Fruit fly (Drosophila melanogaster) whole organism, embryonic: ENCODE measurements around the gene CG42699.

Source experiments
- Bdp1 ChIP-seq: fragments of 200-800 bp; sonication (Bioruptor generic); optimal IDR thresholded peaks from 3 replicates; lab custom pipeline; 2016; ENCODE audit warnings: missing biosample characterization, missing genetic modification characterization
- CG10543 ChIP-seq: fragments of 200-800 bp; sonication (Bioruptor generic); optimal IDR thresholded peaks from 3 replicates; lab custom pipeline; 2017; ENCODE audit warnings: missing biosample characterization, mild to moderate bottlenecking, missing genetic modification characterization, moderate library complexity
- CG10654 ChIP-seq: fragments of 200-800 bp; sonication (Bioruptor generic); optimal IDR thresholded peaks from 2 replicates; lab custom pipeline; 2016; ENCODE audit warnings: missing biosample characterization, missing genetic modification characterization
- CG12219 ChIP-seq: fragments of 200-800 bp; sonication (Bioruptor generic); optimal IDR thresholded peaks from 3 replicates; lab custom pipeline; 2018; ENCODE audit warnings: missing biosample characterization, mild to moderate bottlenecking, missing genetic modification characterization
- CG12236 ChIP-seq: fragments of 200-800 bp; sonication (Bioruptor generic); optimal IDR thresholded peaks from 2 replicates; lab custom pipeline; 2016; ENCODE audit warnings: missing biosample characterization, missing genetic modification characterization
- CG12942 ChIP-seq: fragments of 200-800 bp; sonication (Bioruptor generic); optimal IDR thresholded peaks from 3 replicates; lab custom pipeline; 2016; ENCODE audit warnings: missing biosample characterization, missing genetic modification characterization
- CG13287 ChIP-seq: fragments of 200-800 bp; sonication (Bioruptor generic); IDR thresholded peaks from 2 replicates; pipeline ENCODE4 v1.3.6; 2022; ENCODE audit warnings: missing biosample characterization, missing genetic modification characterization; ENCODE audit not compliant: partially characterized antibody
- CG14965 ChIP-seq: fragments of 200-800 bp; sonication (Bioruptor generic); optimal IDR thresholded peaks from 2 replicates; lab custom pipeline; 2016; ENCODE audit warnings: missing biosample characterization, missing genetic modification characterization, borderline replicate concordance
- CG17568 ChIP-seq: fragments of 200-800 bp; sonication (Bioruptor generic); optimal IDR thresholded peaks from 2 replicates; lab custom pipeline; 2018; ENCODE audit warnings: missing biosample characterization, mild to moderate bottlenecking, missing genetic modification characterization, moderate library complexity
- CG17802 ChIP-seq: fragments of 200-800 bp; sonication (Bioruptor generic); optimal IDR thresholded peaks from 2 replicates; lab custom pipeline; 2018; ENCODE audit warnings: missing biosample characterization, mild to moderate bottlenecking, missing genetic modification characterization, moderate library complexity
- CG18619 ChIP-seq: fragments of 200-800 bp; sonication (Bioruptor generic); optimal IDR thresholded peaks from 3 replicates; lab custom pipeline; 2017; ENCODE audit warnings: missing biosample characterization, mild to moderate bottlenecking, missing genetic modification characterization
- CG2120 ChIP-seq: fragments of 200-800 bp; sonication (Bioruptor generic); optimal IDR thresholded peaks from 3 replicates; lab custom pipeline; 2016; ENCODE audit warnings: missing biosample characterization, missing genetic modification characterization
- CG2889 ChIP-seq: fragments of 200-800 bp; sonication (Bioruptor generic); IDR thresholded peaks from 3 replicates; pipeline ENCODE4 v1.3.6; 2022; ENCODE audit warnings: missing biosample characterization, missing genetic modification characterization
- CG30431 ChIP-seq: fragments of 200-800 bp; sonication (Bioruptor generic); optimal IDR thresholded peaks from 2 replicates; lab custom pipeline; 2017; ENCODE audit warnings: missing biosample characterization, missing genetic modification characterization
- CG6272 ChIP-seq: fragments of 200-800 bp; sonication (Bioruptor generic); IDR thresholded peaks from 2 replicates; pipeline ENCODE4 v1.3.6; 2022; ENCODE audit warnings: missing biosample characterization, missing genetic modification characterization
- CG6683 ChIP-seq: fragments of 200-800 bp; sonication (Bioruptor generic); optimal IDR thresholded peaks from 2 replicates; lab custom pipeline; 2017; ENCODE audit warnings: missing biosample characterization, mild to moderate bottlenecking, missing genetic modification characterization, missing genetic modification reagents
- CG8388 ChIP-seq: fragments of 200-800 bp; sonication (Bioruptor generic); optimal IDR thresholded peaks from 2 replicates; lab custom pipeline; 2019; ENCODE audit warnings: missing biosample characterization, mild to moderate bottlenecking, missing genetic modification characterization, moderate library complexity
- CoRest ChIP-seq: fragments of 200-800 bp; sonication (Bioruptor generic); optimal IDR thresholded peaks from 3 replicates; lab custom pipeline; 2018; ENCODE audit warnings: missing biosample characterization, mild to moderate bottlenecking, missing genetic modification characterization, moderate library complexity
- D19B ChIP-seq: fragments of 200-800 bp; sonication (Bioruptor generic); optimal IDR thresholded peaks from 2 replicates; lab custom pipeline; 2017; ENCODE audit warnings: missing biosample characterization, mild to moderate bottlenecking, missing genetic modification characterization
- E2f2 ChIP-seq: fragments of 200-800 bp; sonication (Bioruptor generic); IDR thresholded peaks from 2 replicates; pipeline ENCODE4 v1.3.6; 2022; ENCODE audit warnings: missing biosample characterization, missing genetic modification characterization
- GATAe ChIP-seq: fragments of 200-800 bp; sonication (Bioruptor generic); conservative IDR thresholded peaks from 2 replicates; pipeline ENCODE4 v1.3.6; 2022; ENCODE audit warnings: missing biosample characterization, missing genetic modification characterization
- H2.0 ChIP-seq: fragments of 200-800 bp; sonication (Bioruptor generic); IDR thresholded peaks from 2 replicates; pipeline ENCODE4 v1.3.6; 2022; ENCODE audit warnings: missing biosample characterization, missing genetic modification characterization
- Jarid2 ChIP-seq: fragments of 200-800 bp; sonication (Bioruptor generic); optimal IDR thresholded peaks from 3 replicates; lab custom pipeline; 2017; ENCODE audit warnings: mild to moderate bottlenecking, missing biosample characterization, missing genetic modification reagents, missing genetic modification characterization
- Lpt ChIP-seq: fragments of >200 bp; optimal IDR thresholded peaks from 2 replicates; lab custom pipeline; 2018; ENCODE audit warnings: missing biosample characterization, missing genetic modification characterization
- MBD-R2 ChIP-seq: fragments of 200-800 bp; sonication (Bioruptor generic); IDR thresholded peaks from 2 replicates; pipeline ENCODE4 v1.3.6; 2022; ENCODE audit warnings: missing biosample characterization, missing genetic modification characterization
- Ravus ChIP-seq: fragments of 200-800 bp; sonication (Bioruptor generic); IDR thresholded peaks from 2 replicates; pipeline ENCODE4 v1.3.6; 2022; ENCODE audit warnings: missing biosample characterization, missing genetic modification characterization
- Sox102F ChIP-seq: fragments of 200-800 bp; sonication (Bioruptor generic); optimal IDR thresholded peaks from 2 replicates; lab custom pipeline; 2018; ENCODE audit warnings: missing biosample characterization, mild to moderate bottlenecking, missing genetic modification characterization, moderate library complexity
- Spps ChIP-seq: fragments of 200-800 bp; sonication (Bioruptor generic); optimal IDR thresholded peaks from 2 replicates; lab custom pipeline; 2018; ENCODE audit warnings: missing biosample characterization, mild to moderate bottlenecking, missing genetic modification characterization
- Sry-δ ChIP-seq: fragments of 200-800 bp; sonication (Bioruptor generic); optimal IDR thresholded peaks from 2 replicates; lab custom pipeline; 2016; ENCODE audit warnings: missing biosample characterization, missing genetic modification characterization
- ato ChIP-seq: fragments of 200-800 bp; sonication (Bioruptor generic); IDR thresholded peaks from 2 replicates; pipeline ENCODE4 v1.3.6; 2022; ENCODE audit warnings: missing biosample characterization, missing genetic modification characterization; ENCODE audit not compliant: partially characterized antibody
- btn ChIP-seq: fragments of 200-800 bp; sonication (Bioruptor generic); optimal IDR thresholded peaks from 2 replicates; lab custom pipeline; 2016; ENCODE audit warnings: missing biosample characterization, missing genetic modification characterization
- cas ChIP-seq: fragments of 200-800 bp; sonication (Bioruptor generic); IDR thresholded peaks from 2 replicates; pipeline ENCODE4 v1.3.6; 2022; ENCODE audit warnings: missing biosample characterization, missing genetic modification characterization
- dmrt11E ChIP-seq: fragments of 200-800 bp; sonication (Bioruptor generic); optimal IDR thresholded peaks from 3 replicates; lab custom pipeline; 2018; ENCODE audit warnings: missing biosample characterization, mild to moderate bottlenecking, missing genetic modification characterization, moderate library complexity
- esg ChIP-seq: fragments of 200-800 bp; sonication (Bioruptor generic); conservative IDR thresholded peaks from 2 replicates; pipeline ENCODE4 v1.3.6; 2022; ENCODE audit warnings: missing biosample characterization, missing genetic modification characterization
- eve ChIP-seq, 2 experiments: fragments of >200 bp; optimal IDR thresholded peaks; 2 replicates each; lab custom pipeline; 2017; ENCODE audit warnings: missing biosample characterization in 2 of 2, missing genetic modification characterization in 2 of 2
- gsb ChIP-seq: fragments of 200-800 bp; sonication (Bioruptor generic); IDR thresholded peaks from 2 replicates; pipeline ENCODE4 v1.3.6; 2022; ENCODE audit warnings: missing biosample characterization, missing genetic modification characterization
- gt ChIP-seq: fragments of 200-800 bp; sonication (Bioruptor generic); IDR thresholded peaks from 2 replicates; pipeline ENCODE4 v1.3.6; 2022; ENCODE audit warnings: missing biosample characterization, missing genetic modification characterization
- hbn ChIP-seq: fragments of 200-800 bp; sonication (Bioruptor generic); IDR thresholded peaks from 2 replicates; pipeline ENCODE4 v1.3.6; 2022; ENCODE audit warnings: missing biosample characterization, missing genetic modification characterization; ENCODE audit not compliant: partially characterized antibody
- hth ChIP-seq: fragments of >200 bp; optimal IDR thresholded peaks from 2 replicates; lab custom pipeline; 2017; ENCODE audit warnings: inconsistent platforms
- insv ChIP-seq, 2 experiments: fragments of 200-800 bp; sonication (Bioruptor generic); optimal IDR thresholded peaks; 3 replicates each; lab custom pipeline; 2016 to 2018; ENCODE audit warnings: missing biosample characterization in 2 of 2, missing genetic modification characterization in 2 of 2
- jigr1 ChIP-seq: fragments of 200-800 bp; sonication (Bioruptor generic); IDR thresholded peaks from 3 replicates; pipeline ENCODE4 v1.3.6; 2022; ENCODE audit warnings: missing biosample characterization, missing genetic modification characterization
- kah ChIP-seq: fragments of 200-800 bp; sonication (Bioruptor generic); optimal IDR thresholded peaks from 2 replicates; lab custom pipeline; 2018; ENCODE audit warnings: missing biosample characterization, mild to moderate bottlenecking, missing genetic modification characterization
- maf-S ChIP-seq: fragments of 200-800 bp; sonication (Bioruptor generic); optimal IDR thresholded peaks from 2 replicates; lab custom pipeline; 2016; ENCODE audit warnings: missing biosample characterization, missing genetic modification characterization
- mam ChIP-seq: fragments of 200-800 bp; sonication (Bioruptor generic); optimal IDR thresholded peaks from 3 replicates; lab custom pipeline; 2016; ENCODE audit warnings: missing biosample characterization, missing genetic modification characterization
- rib ChIP-seq: fragments of 200-800 bp; sonication (Bioruptor generic); IDR thresholded peaks from 2 replicates; pipeline ENCODE4 v1.3.6; 2022; ENCODE audit warnings: missing biosample characterization, missing genetic modification characterization
- ro ChIP-seq: fragments of 200-800 bp; sonication (Bioruptor generic); IDR thresholded peaks from 2 replicates; pipeline ENCODE4 v1.3.6; 2022; ENCODE audit warnings: missing biosample characterization, missing genetic modification characterization
- slp2 ChIP-seq: fragments of 200-800 bp; sonication (Bioruptor generic); optimal IDR thresholded peaks from 2 replicates; lab custom pipeline; 2016; ENCODE audit warnings: missing biosample characterization, missing genetic modification characterization
- sqz ChIP-seq: fragments of 200-800 bp; sonication (Bioruptor generic); optimal IDR thresholded peaks from 3 replicates; lab custom pipeline; 2018; ENCODE audit warnings: missing biosample characterization, mild to moderate bottlenecking, missing genetic modification characterization
- tio ChIP-seq: fragments of 200-800 bp; sonication (Bioruptor generic); optimal IDR thresholded peaks from 2 replicates; lab custom pipeline; 2017; ENCODE audit warnings: missing biosample characterization, missing genetic modification characterization, inconsistent platforms
- unc-4 ChIP-seq: fragments of 200-800 bp; sonication (Bioruptor generic); IDR thresholded peaks from 2 replicates; pipeline ENCODE4 v1.3.6; 2022; ENCODE audit warnings: missing biosample characterization, missing genetic modification characterization; ENCODE audit not compliant: partially characterized antibody
- wek ChIP-seq: fragments of 200-800 bp; sonication (Bioruptor generic); optimal IDR thresholded peaks from 3 replicates; lab custom pipeline; 2018; ENCODE audit warnings: missing biosample characterization, mild to moderate bottlenecking, missing genetic modification characterization, moderate library complexity

CG42699 gene

DNA sequence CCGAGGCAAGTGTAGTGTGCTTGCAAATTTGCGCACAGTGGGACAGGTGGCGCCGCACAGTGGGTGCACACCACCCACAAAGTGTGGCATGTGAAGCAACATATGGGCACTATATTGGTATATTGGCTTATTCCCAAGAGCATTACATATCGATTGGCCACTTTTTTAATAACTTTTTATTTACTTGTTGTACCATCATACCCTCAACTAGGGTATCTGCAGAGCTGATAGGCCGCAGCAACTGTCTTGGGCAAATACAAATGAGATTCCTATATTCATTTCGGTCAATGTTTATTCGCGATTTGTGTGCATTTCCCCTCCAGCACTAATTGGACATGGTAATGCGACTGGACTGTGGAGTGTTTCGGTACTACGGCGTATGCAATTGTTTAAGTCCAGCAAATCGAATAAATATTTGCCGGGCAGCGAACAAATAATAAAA lies 39.6 kb upstream of the CG42699 start (continued):
- TF ChIP-seq maf-S (GFP tag; lab: Kevin White, UChicago) (no peak), CG18619 (GFP tag; lab: Kevin White, UChicago) (peak; percentile 31), MBD-R2 (GFP tag; lab: Robert Waterston, UW) (no peak; the same call in 1 of the 2 replicates), H2.0 (GFP tag; lab: Robert Waterston, UW) (0 out of 2 replicates have a peak, but pooled peaks have one; percentile 37), Jarid2 (GFP tag; lab: Kevin White, UChicago) (peak; percentile 22), slp2 (GFP tag; lab: Kevin White, UChicago) (peak; percentile 8), hbn (no peak), Sry-δ (GFP tag; lab: Kevin White, UChicago) (no peak), CG17802 (tag; lab: Kevin White, UChicago) (peak; percentile 48), CG30431 (GFP tag; lab: Kevin White, UChicago) (peak; percentile 17), CG2889 (GFP tag; lab: Robert Waterston, UW) (0 out of 3 replicates have a peak, but pooled peaks have one; percentile 46), E2f2 (no peak), Spps (tag; lab: Kevin White, UChicago) (peak; percentile 27), unc-4 (GFP tag; lab: Robert Waterston, UW) (no peak), mam (peak; percentile 49), eve (GFP tag; optimal IDR thresholded peaks at IDR 0.05; lab: Kevin White, UChicago) (peak in 1 of 2 experiments; percentile 42), insv (GFP tag; optimal IDR thresholded peaks at IDR 0.05; lab: Kevin White, UChicago) (no peak), CG8388 (GFP tag; lab: Kevin White, UChicago) (peak; percentile 20), sqz (peak; percentile 7), CG6272 (GFP tag; lab: Robert Waterston, UW) (no peak), hth (no peak), rib (GFP tag; lab: Robert Waterston, UW) (no peak), tio (GFP tag; lab: Kevin White, UChicago) (peak; percentile 25), Bdp1 (GFP tag; lab: Kevin White, UChicago) (no peak), Ravus (GFP tag; lab: Robert Waterston, UW) (no peak), dmrt11E (tag; lab: Kevin White, UChicago) (peak; percentile 62), CG2120 (GFP tag; lab: Kevin White, UChicago) (peak; percentile 26), jigr1 (GFP tag; lab: Robert Waterston, UW) (peak; percentile 41; the same call in 1 of the 3 replicates), btn (GFP tag; lab: Kevin White, UChicago) (peak; percentile 8), CG10654 (GFP tag; lab: Kevin White, UChicago) (peak; percentile 48), CoRest (tag; lab: Kevin White, UChicago) (peak; percentile 37), CG14965 (GFP tag; lab: Kevin White, UChicago) (peak; percentile 8), CG10543 (GFP tag; lab: Kevin White, UChicago) (no peak), CG17568 (GFP tag; lab: Kevin White, UChicago) (peak; percentile 16), ato (GFP tag; lab: Robert Waterston, UW) (no peak), gsb (GFP tag; lab: Robert Waterston, UW) (no peak), kah (GFP tag; lab: Kevin White, UChicago) (no peak), D19B (GFP tag; lab: Kevin White, UChicago) (peak; percentile 39), CG12219 (peak; percentile 39), wek (GFP tag; lab: Kevin White, UChicago) (peak; percentile 60), gt (GFP tag; lab: Robert Waterston, UW) (peak; percentile 26; the same call in 1 of the 2 replicates), CG12236 (GFP tag; lab: Kevin White, UChicago) (peak; percentile 26), ro (GFP tag; lab: Robert Waterston, UW) (no peak), Sox102F (GFP tag; lab: Kevin White, UChicago) (peak; percentile 71), CG12942 (GFP tag; lab: Kevin White, UChicago) (no peak), GATAe (GFP tag; lab: Robert Waterston, UW) (no peak), CG6683 (GFP tag; lab: Kevin White, UChicago) (no peak), esg (GFP tag; lab: Robert Waterston, UW) (peak; percentile 53), CG13287 (GFP tag; lab: Robert Waterston, UW) (no peak), cas (GFP tag; lab: Robert Waterston, UW) (no peak), Lpt (no peak)
